Fruit fly (Drosophila melanogaster) whole organism, embryonic: Measurements from ENCODE around the gene CG32246.

Source experiments
- Ada2b ChIP-seq: fragments of 200-800 bp; sonication (Bioruptor generic); IDR thresholded peaks from 2 replicates; pipeline ENCODE4 v1.3.6; 2022; ENCODE audit warnings: missing biosample characterization, missing genetic modification characterization
- Atf-2 ChIP-seq: fragments of 200-800 bp; sonication (Bioruptor generic); optimal IDR thresholded peaks from 2 replicates; lab custom pipeline; 2016; ENCODE audit warnings: missing biosample characterization, missing genetic modification characterization
- Bdp1 ChIP-seq: fragments of 200-800 bp; sonication (Bioruptor generic); optimal IDR thresholded peaks from 3 replicates; lab custom pipeline; 2016; ENCODE audit warnings: missing biosample characterization, missing genetic modification characterization
- CG11085 ChIP-seq: fragments of 200-800 bp; sonication (Bioruptor generic); IDR thresholded peaks from 2 replicates; pipeline ENCODE4 v1.3.6; 2022; ENCODE audit warnings: missing biosample characterization, missing genetic modification characterization
- CG15514 ChIP-seq: fragments of 200-800 bp; sonication (Bioruptor generic); optimal IDR thresholded peaks from 3 replicates; lab custom pipeline; 2017; ENCODE audit warnings: missing biosample characterization, missing genetic modification characterization, mild to moderate bottlenecking, moderate library complexity, missing genetic modification reagents
- CG15601 ChIP-seq: fragments of 200-800 bp; sonication (Bioruptor generic); optimal IDR thresholded peaks from 3 replicates; lab custom pipeline; 2019; ENCODE audit warnings: missing biosample characterization, mild to moderate bottlenecking, missing genetic modification characterization, moderate library complexity
- CG16779 ChIP-seq: fragments of 200-800 bp; sonication (Bioruptor generic); IDR thresholded peaks from 2 replicates; pipeline ENCODE4 v1.3.6; 2022; ENCODE audit warnings: missing biosample characterization, missing genetic modification characterization
- CG17359 ChIP-seq: fragments of 200-800 bp; sonication (Bioruptor generic); optimal IDR thresholded peaks from 3 replicates; lab custom pipeline; 2018; ENCODE audit warnings: missing biosample characterization, mild to moderate bottlenecking, missing genetic modification characterization, moderate library complexity
- CG2120 ChIP-seq: fragments of 200-800 bp; sonication (Bioruptor generic); optimal IDR thresholded peaks from 3 replicates; lab custom pipeline; 2016; ENCODE audit warnings: missing biosample characterization, missing genetic modification characterization
- CG2889 ChIP-seq: fragments of 200-800 bp; sonication (Bioruptor generic); IDR thresholded peaks from 3 replicates; pipeline ENCODE4 v1.3.6; 2022; ENCODE audit warnings: missing biosample characterization, missing genetic modification characterization
- CG30431 ChIP-seq: fragments of 200-800 bp; sonication (Bioruptor generic); optimal IDR thresholded peaks from 2 replicates; lab custom pipeline; 2017; ENCODE audit warnings: missing biosample characterization, missing genetic modification characterization
- CG3065 ChIP-seq: fragments of 200-800 bp; sonication (Bioruptor generic); optimal IDR thresholded peaks from 2 replicates; lab custom pipeline; 2016; ENCODE audit warnings: missing biosample characterization, missing genetic modification characterization
- CG32532 ChIP-seq: fragments of 200-800 bp; sonication (Bioruptor generic); IDR thresholded peaks from 2 replicates; pipeline ENCODE4 v1.3.6; 2022; ENCODE audit warnings: missing biosample characterization, missing genetic modification characterization
- CG4328 ChIP-seq: fragments of 200-800 bp; sonication (Bioruptor generic); optimal IDR thresholded peaks from 3 replicates; lab custom pipeline; 2017; ENCODE audit warnings: missing biosample characterization, missing genetic modification reagents, missing genetic modification characterization
- CG5180 ChIP-seq: fragments of 200-800 bp; sonication (Bioruptor generic); optimal IDR thresholded peaks from 3 replicates; lab custom pipeline; 2017; ENCODE audit warnings: missing biosample characterization, missing genetic modification characterization, mild to moderate bottlenecking, moderate library complexity, missing genetic modification reagents
- CG5953 ChIP-seq: fragments of 200-800 bp; sonication (Bioruptor generic); IDR thresholded peaks from 2 replicates; pipeline ENCODE4 v1.3.6; 2022; ENCODE audit warnings: missing biosample characterization, missing genetic modification characterization
- CG6175 ChIP-seq: fragments of 200-800 bp; sonication (Bioruptor generic); IDR thresholded peaks from 3 replicates; pipeline ENCODE4 v1.3.6; 2022; ENCODE audit warnings: missing biosample characterization, missing genetic modification characterization
- CG6272 ChIP-seq: fragments of 200-800 bp; sonication (Bioruptor generic); IDR thresholded peaks from 2 replicates; pipeline ENCODE4 v1.3.6; 2022; ENCODE audit warnings: missing biosample characterization, missing genetic modification characterization
- CG6854 ChIP-seq: fragments of 200-800 bp; sonication (Bioruptor generic); optimal IDR thresholded peaks from 3 replicates; lab custom pipeline; 2017; ENCODE audit warnings: missing biosample characterization, mild to moderate bottlenecking, missing genetic modification characterization
- CG8359 ChIP-seq: fragments of 200-800 bp; sonication (Bioruptor generic); optimal IDR thresholded peaks from 2 replicates; lab custom pipeline; 2017; ENCODE audit warnings: missing biosample characterization, mild to moderate bottlenecking, missing genetic modification characterization, borderline replicate concordance
- Dref ChIP-seq: fragments of 200-800 bp; sonication (Bioruptor generic); IDR thresholded peaks from 2 replicates; pipeline ENCODE4 v1.3.6; 2022; ENCODE audit warnings: missing biosample characterization, missing genetic modification characterization
- E2f2 ChIP-seq: fragments of 200-800 bp; sonication (Bioruptor generic); IDR thresholded peaks from 2 replicates; pipeline ENCODE4 v1.3.6; 2022; ENCODE audit warnings: missing biosample characterization, missing genetic modification characterization
- Fer2 ChIP-seq: fragments of 200-800 bp; sonication (Bioruptor generic); optimal IDR thresholded peaks from 2 replicates; lab custom pipeline; 2018; ENCODE audit warnings: missing biosample characterization, mild to moderate bottlenecking, missing genetic modification characterization, moderate library complexity
- GATAe ChIP-seq: fragments of 200-800 bp; sonication (Bioruptor generic); conservative IDR thresholded peaks from 2 replicates; pipeline ENCODE4 v1.3.6; 2022; ENCODE audit warnings: missing biosample characterization, missing genetic modification characterization
- HLH4C ChIP-seq: fragments of 200-800 bp; sonication (Bioruptor generic); IDR thresholded peaks from 3 replicates; pipeline ENCODE4 v1.3.6; 2022; ENCODE audit warnings: missing biosample characterization, missing genetic modification characterization; ENCODE audit not compliant: partially characterized antibody
- HmgZ ChIP-seq: fragments of 200-800 bp; sonication (Bioruptor generic); optimal IDR thresholded peaks from 2 replicates; lab custom pipeline; 2018; ENCODE audit warnings: missing biosample characterization, mild to moderate bottlenecking, missing genetic modification characterization
- Hr78 ChIP-seq, 2 experiments: fragments of 200-800 bp in 1 of 2; fragments of >200 bp in 1 of 2; sonication (Bioruptor generic) in 1 of 2; optimal IDR thresholded peaks; 2 replicates each; lab custom pipeline; 2017 to 2019; ENCODE audit warnings: missing biosample characterization in 2 of 2, missing genetic modification characterization in 2 of 2, mild to moderate bottlenecking in 1 of 2, moderate library complexity in 1 of 2
- MESR4 ChIP-seq: fragments of 200-800 bp; sonication (Bioruptor generic); optimal IDR thresholded peaks from 2 replicates; lab custom pipeline; 2018; ENCODE audit warnings: missing biosample characterization, mild to moderate bottlenecking, missing genetic modification characterization, moderate library complexity
- Mes4 ChIP-seq: fragments of 200-800 bp; sonication (Bioruptor generic); optimal IDR thresholded peaks from 2 replicates; lab custom pipeline; 2016; ENCODE audit warnings: missing biosample characterization, missing genetic modification characterization
- Xbp1 ChIP-seq: fragments of 200-800 bp; sonication (Bioruptor generic); optimal IDR thresholded peaks from 3 replicates; lab custom pipeline; 2016; ENCODE audit warnings: missing biosample characterization, mild to moderate bottlenecking, missing genetic modification characterization
- ap ChIP-seq: fragments of 200-800 bp; sonication (Bioruptor generic); IDR thresholded peaks from 2 replicates; pipeline ENCODE4 v1.3.6; 2022; ENCODE audit warnings: missing biosample characterization, missing genetic modification characterization
- btn ChIP-seq: fragments of 200-800 bp; sonication (Bioruptor generic); optimal IDR thresholded peaks from 2 replicates; lab custom pipeline; 2016; ENCODE audit warnings: missing biosample characterization, missing genetic modification characterization
- cad ChIP-seq: fragments of >200 bp; optimal IDR thresholded peaks from 2 replicates; lab custom pipeline; 2017; ENCODE audit warnings: missing biosample characterization, missing genetic modification characterization
- cg ChIP-seq: fragments of 200-800 bp; sonication (Bioruptor generic); optimal IDR thresholded peaks from 3 replicates; lab custom pipeline; 2019; ENCODE audit warnings: missing biosample characterization, mild to moderate bottlenecking, missing genetic modification characterization, moderate library complexity
- chn ChIP-seq: fragments of 200-800 bp; sonication (Bioruptor generic); optimal IDR thresholded peaks from 2 replicates; lab custom pipeline; 2016; ENCODE audit warnings: missing biosample characterization, missing genetic modification characterization
- danr ChIP-seq: fragments of 200-800 bp; sonication (Bioruptor generic); IDR thresholded peaks from 2 replicates; pipeline ENCODE4 v1.3.6; 2022; ENCODE audit warnings: missing biosample characterization, missing genetic modification characterization
- esg ChIP-seq: fragments of 200-800 bp; sonication (Bioruptor generic); conservative IDR thresholded peaks from 2 replicates; pipeline ENCODE4 v1.3.6; 2022; ENCODE audit warnings: missing biosample characterization, missing genetic modification characterization
- exex ChIP-seq: fragments of 200-800 bp; sonication (Bioruptor generic); optimal IDR thresholded peaks from 4 replicates; lab custom pipeline; 2018; ENCODE audit warnings: missing biosample characterization, mild to moderate bottlenecking, missing genetic modification characterization, moderate library complexity
- eyg ChIP-seq: fragments of 200-800 bp; sonication (Bioruptor generic); optimal IDR thresholded peaks from 3 replicates; lab custom pipeline; 2016; ENCODE audit warnings: missing biosample characterization, missing genetic modification characterization
- gcm2 ChIP-seq: fragments of 200-800 bp; sonication (Bioruptor generic); optimal IDR thresholded peaks from 2 replicates; lab custom pipeline; 2016; ENCODE audit warnings: missing biosample characterization, missing genetic modification characterization
- h ChIP-seq: fragments of >200 bp; optimal IDR thresholded peaks from 2 replicates; lab custom pipeline; 2017
- lola ChIP-seq, 3 experiments: fragments of >200 bp in 2 of 3; fragments of 200-800 bp in 1 of 3; sonication (Bioruptor generic) in 1 of 3; optimal IDR thresholded peaks; 2 replicates each; lab custom pipeline; 2017 to 2019; ENCODE audit warnings: missing biosample characterization in 3 of 3, missing genetic modification characterization in 3 of 3, mild to moderate bottlenecking in 1 of 3, moderate library complexity in 1 of 3
- oc ChIP-seq: fragments of 200-800 bp; sonication (Bioruptor generic); optimal IDR thresholded peaks from 2 replicates; lab custom pipeline; 2018; ENCODE audit warnings: missing biosample characterization, mild to moderate bottlenecking, missing genetic modification characterization, moderate library complexity
- pan ChIP-seq, 4 experiments: fragments of >200 bp in 3 of 4; fragments of 200-800 bp in 1 of 4; sonication (Bioruptor generic) in 1 of 4; optimal IDR thresholded peaks in 3 of 4; IDR thresholded peaks in 1 of 4; 2 replicates each; pipeline versions ENCODE4 v1.3.6 to Lab custom; 2017 to 2022; ENCODE audit warnings: missing biosample characterization in 2 of 4, missing genetic modification characterization in 2 of 4, mixed read lengths in 1 of 4
- phol ChIP-seq: fragments of 200-800 bp; sonication (Bioruptor generic); optimal IDR thresholded peaks from 3 replicates; lab custom pipeline; 2018; ENCODE audit warnings: missing biosample characterization, mild to moderate bottlenecking, missing genetic modification characterization, moderate library complexity
- slbo ChIP-seq: fragments of 200-800 bp; sonication (Bioruptor generic); IDR thresholded peaks from 2 replicates; pipeline ENCODE4 v1.3.6; 2022; ENCODE audit warnings: missing biosample characterization, missing genetic modification characterization
- sob ChIP-seq: fragments of 200-800 bp; sonication (Bioruptor generic); IDR thresholded peaks from 2 replicates; pipeline ENCODE4 v1.3.6; 2022; ENCODE audit warnings: missing biosample characterization, missing genetic modification characterization
- sr ChIP-seq: fragments of 200-800 bp; sonication (Bioruptor generic); IDR thresholded peaks from 3 replicates; pipeline ENCODE4 v1.3.6; 2022; ENCODE audit warnings: missing biosample characterization, missing genetic modification characterization
- twi ChIP-seq: fragments of 200-800 bp; optimal IDR thresholded peaks from 2 replicates; lab custom pipeline; 2019; ENCODE audit warnings: missing biosample characterization, mild to moderate bottlenecking, missing genetic modification characterization, moderate library complexity
- vfl ChIP-seq: fragments of 200-800 bp; sonication (Bioruptor generic); optimal IDR thresholded peaks from 2 replicates; lab custom pipeline; 2016; ENCODE audit warnings: missing biosample characterization, missing genetic modification characterization

Gene CG32246

DNA sequence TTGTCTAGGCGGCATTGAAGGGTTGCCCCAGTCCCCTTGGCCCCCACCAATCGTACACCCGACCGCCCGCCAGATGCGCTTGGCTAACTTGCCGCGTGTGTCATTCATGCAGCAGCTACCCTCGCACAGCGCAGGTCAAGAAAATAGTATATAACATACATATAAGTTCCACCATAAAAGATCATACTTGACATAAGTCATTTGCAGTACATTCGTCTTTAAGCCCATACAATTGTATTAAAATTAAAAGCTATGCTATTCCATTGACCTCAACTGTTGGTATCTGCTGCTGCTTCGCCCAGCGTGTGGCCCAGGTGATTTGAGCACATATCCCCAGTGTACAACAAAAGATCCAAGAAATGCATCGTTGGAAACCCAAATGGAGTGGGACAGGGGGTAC lies 9.7 kb upstream of the CG32246 start (continued):
- TF ChIP-seq twi (peak; percentile 30), cg (GFP tag; lab: Kevin White, UChicago) (no peak), CG5953 (peak; percentile 50; the same call in 1 of the 2 replicates), Xbp1 (GFP tag; lab: Kevin White, UChicago) (peak; percentile 71), CG15601 (peak; percentile 64), vfl (GFP tag; lab: Kevin White, UChicago) (no peak), gcm2 (GFP tag; lab: Kevin White, UChicago) (peak; percentile 30), CG17359 (tag; lab: Kevin White, UChicago) (peak; percentile 74), CG32532 (peak; percentile 71), esg (GFP tag; lab: Robert Waterston, UW) (peak; percentile 71), sr (GFP tag; lab: Robert Waterston, UW) (0 out of 3 replicates have a peak, but pooled peaks have one; percentile 27), slbo (GFP tag; lab: Robert Waterston, UW) (peak; percentile 40; the same call in 1 of the 2 replicates), pan (optimal IDR thresholded peaks at IDR 0.05; lab: Kevin White, UChicago) (no peak), pan (GFP tag; optimal IDR thresholded peaks at IDR 0.05 in 1 of 2, IDR thresholded peaks at IDR 0.05 in 1 of 2) (peak in 1 of 2 experiments; percentile 85), eyg (GFP tag; lab: Kevin White, UChicago) (no peak), CG6854 (GFP tag; lab: Kevin White, UChicago) (no peak), Dref (GFP tag; lab: Robert Waterston, UW) (no peak), CG3065 (GFP tag; lab: Kevin White, UChicago) (peak; percentile 7), h (lab: Kevin White, UChicago) (no peak), HmgZ (no peak), cad (GFP tag; lab: Kevin White, UChicago) (no peak), CG30431 (GFP tag; lab: Kevin White, UChicago) (peak; percentile 75), danr (peak; percentile 64), exex (no peak), CG5180 (GFP tag; lab: Kevin White, UChicago) (no peak), lola (GFP tag; optimal IDR thresholded peaks at IDR 0.05; lab: Kevin White, UChicago) (peak in 1 of 3 experiments; percentile 69), ap (GFP tag; lab: Robert Waterston, UW) (peak; percentile 73), sob (GFP tag; lab: Robert Waterston, UW) (peak; percentile 56; the same call in 1 of the 2 replicates), Atf-2 (peak; percentile 67), CG11085 (GFP tag; lab: Robert Waterston, UW) (no peak), CG2120 (no peak), CG4328 (no peak), CG6175 (no peak), Mes4 (GFP tag; lab: Kevin White, UChicago) (peak; percentile 48), CG6272 (GFP tag; lab: Robert Waterston, UW) (peak; percentile 49; the same call in 1 of the 2 replicates), MESR4 (GFP tag; lab: Kevin White, UChicago) (peak; percentile 4), phol (tag; lab: Kevin White, UChicago) (peak; percentile 76), btn (GFP tag; lab: Kevin White, UChicago) (peak; percentile 56), CG15514 (GFP tag; lab: Kevin White, UChicago) (peak; percentile 10), GATAe (GFP tag; lab: Robert Waterston, UW) (no peak), HLH4C (GFP tag; lab: Robert Waterston, UW) (no peak), Ada2b (peak; percentile 71), Fer2 (tag; lab: Kevin White, UChicago) (no peak), CG16779 (peak; percentile 59; the same call in 1 of the 2 replicates), Hr78 (GFP tag; optimal IDR thresholded peaks at IDR 0.05; lab: Kevin White, UChicago) (peak in 1 of 2 experiments; percentile 48), CG8359 (GFP tag; lab: Kevin White, UChicago) (peak; percentile 47), oc (tag; lab: Kevin White, UChicago) (peak; percentile 74), Bdp1 (GFP tag; lab: Kevin White, UChicago) (peak; percentile 47), CG2889 (GFP tag; lab: Robert Waterston, UW) (peak; percentile 73; the same call in 2 of the 3 replicates), E2f2 (GFP tag; lab: Robert Waterston, UW) (peak; percentile 38; the same call in 1 of the 2 replicates), chn (GFP tag; lab: Kevin White, UChicago) (peak; percentile 79)
